Fruit fly (Drosophila melanogaster) whole organism, adult: Measurements from ENCODE around the gene CG4459.
A peak's percentile ranks its signal among the peaks of the same experiment; 100 is the strongest.

Experiments used
- CG11617 ChIP-seq: fragments of 200-800 bp; sonication (Bioruptor generic); optimal IDR thresholded peaks from 2 replicates; lab custom pipeline; 2017; ENCODE audit warnings: mild to moderate bottlenecking, missing biosample characterization, missing genetic modification reagents, missing genetic modification characterization
- CG12768 ChIP-seq: fragments of 200-800 bp; sonication (Bioruptor generic); optimal IDR thresholded peaks from 2 replicates; lab custom pipeline; 2017; ENCODE audit warnings: missing biosample characterization, missing genetic modification characterization, mild to moderate bottlenecking, moderate library complexity, missing genetic modification reagents
- CG14711 ChIP-seq: fragments of 200-800 bp; sonication (Bioruptor generic); optimal IDR thresholded peaks from 2 replicates; lab custom pipeline; 2018; ENCODE audit warnings: missing biosample characterization, mild to moderate bottlenecking, missing genetic modification characterization, moderate library complexity
- CG1620 ChIP-seq: fragments of 200-800 bp; sonication (Bioruptor generic); optimal IDR thresholded peaks from 2 replicates; lab custom pipeline; 2016; ENCODE audit warnings: missing biosample characterization, missing genetic modification characterization
- CG33017 ChIP-seq: fragments of 200-800 bp; sonication (Bioruptor generic); optimal IDR thresholded peaks from 2 replicates; lab custom pipeline; 2018; ENCODE audit warnings: missing biosample characterization, mild to moderate bottlenecking, missing genetic modification characterization, moderate library complexity
- CG5204 ChIP-seq: fragments of 200-800 bp; sonication (Bioruptor generic); optimal IDR thresholded peaks from 2 replicates; lab custom pipeline; 2016; ENCODE audit warnings: missing biosample characterization, missing genetic modification characterization
- CG7045 ChIP-seq: fragments of 200-800 bp; sonication (Bioruptor generic); optimal IDR thresholded peaks from 2 replicates; lab custom pipeline; 2017; ENCODE audit warnings: missing biosample characterization, mild to moderate bottlenecking, missing genetic modification characterization
- CG7101 ChIP-seq: fragments of 200-800 bp; sonication (Bioruptor generic); optimal IDR thresholded peaks from 2 replicates; lab custom pipeline; 2018; ENCODE audit warnings: missing biosample characterization, mild to moderate bottlenecking, missing genetic modification characterization, moderate library complexity
- Clk ChIP-seq: fragments of 200-800 bp; sonication (Bioruptor generic); optimal IDR thresholded peaks from 2 replicates; lab custom pipeline; 2017; ENCODE audit warnings: missing biosample characterization, missing genetic modification characterization
- Crg-1 ChIP-seq: fragments of 200-800 bp; sonication (Bioruptor generic); optimal IDR thresholded peaks from 2 replicates; lab custom pipeline; 2016; ENCODE audit warnings: missing biosample characterization, missing genetic modification characterization
- Hr96 ChIP-seq: fragments of 200-800 bp; sonication (Bioruptor generic); optimal IDR thresholded peaks from 2 replicates; lab custom pipeline; 2016; ENCODE audit warnings: missing biosample characterization, missing genetic modification characterization
- Mnt ChIP-seq: fragments of 200-800 bp; sonication (Bioruptor generic); optimal IDR thresholded peaks from 2 replicates; lab custom pipeline; 2016; ENCODE audit warnings: missing biosample characterization, mild to moderate bottlenecking, missing genetic modification characterization
- bab1 ChIP-seq: fragments of 200-800 bp; sonication (Bioruptor generic); optimal IDR thresholded peaks from 3 replicates; lab custom pipeline; 2019; ENCODE audit warnings: missing biosample characterization, mild to moderate bottlenecking, missing genetic modification characterization, moderate library complexity
- cic ChIP-seq: fragments of 200-800 bp; sonication (Bioruptor generic); optimal IDR thresholded peaks from 2 replicates; lab custom pipeline; 2017; ENCODE audit warnings: missing biosample characterization, mild to moderate bottlenecking, missing genetic modification characterization, moderate library complexity
- cnc ChIP-seq, 2 experiments: fragments of >200 bp; optimal IDR thresholded peaks; 2 replicates each; lab custom pipeline; 2017
- kay ChIP-seq: fragments of 200-800 bp; sonication (Bioruptor generic); peaks from one replicate; lab custom pipeline; 2016; ENCODE audit warnings: missing biosample characterization, missing genetic modification characterization, borderline replicate concordance
- ovo ChIP-seq: fragments of 200-800 bp; sonication (Bioruptor generic); optimal IDR thresholded peaks from 2 replicates; lab custom pipeline; 2016; ENCODE audit warnings: missing biosample characterization, missing genetic modification characterization
- pad ChIP-seq: fragments of 200-800 bp; sonication (Bioruptor generic); optimal IDR thresholded peaks from 3 replicates; lab custom pipeline; 2017; ENCODE audit warnings: missing biosample characterization, missing genetic modification characterization, mild to moderate bottlenecking, moderate library complexity, missing genetic modification reagents
- tj ChIP-seq: fragments of 200-800 bp; sonication (Bioruptor generic); optimal IDR thresholded peaks from 3 replicates; lab custom pipeline; 2017; ENCODE audit warnings: missing biosample characterization, mild to moderate bottlenecking, missing genetic modification characterization, moderate library complexity
- toe ChIP-seq: fragments of 200-800 bp; sonication (Bioruptor generic); optimal IDR thresholded peaks from 2 replicates; lab custom pipeline; 2016; ENCODE audit warnings: missing biosample characterization, missing genetic modification characterization

The CG4459 gene

dm6 chr3R:19880431-19880939 is 48.0 kb downstream of the CG4459 start:
- peak; percentile 74 for TF ChIP-seq bab1
- TF ChIP-seq CG1620 (GFP tag; lab: Kevin White, UChicago) = peak; percentile 18
- no peak for TF ChIP-seq Clk (GFP tag; lab: Kevin White, UChicago)
- TF ChIP-seq CG11617 (GFP tag; lab: Kevin White, UChicago) = peak; percentile 62
- TF ChIP-seq Mnt (GFP tag; lab: Kevin White, UChicago) = peak; percentile 61
- TF ChIP-seq cnc (optimal IDR thresholded peaks at IDR 0.05; lab: Kevin White, UChicago) = no peak
- TF ChIP-seq CG12768 (GFP tag; lab: Kevin White, UChicago) = peak; percentile 52
- TF ChIP-seq toe (GFP tag; lab: Kevin White, UChicago) = no peak
- peak; percentile 11 for TF ChIP-seq tj
- TF ChIP-seq cic (GFP tag; lab: Kevin White, UChicago) = no peak
- peak; percentile 52 for TF ChIP-seq pad
- TF ChIP-seq CG14711 (tag; lab: Kevin White, UChicago) = peak; percentile 35
- peak; percentile 37 for TF ChIP-seq Hr96
- no peak for TF ChIP-seq ovo (GFP tag; lab: Kevin White, UChicago)
- TF ChIP-seq CG7101 = peak; percentile 66
- no peak for TF ChIP-seq CG7045 (GFP tag; lab: Kevin White, UChicago)
- no peak for TF ChIP-seq CG5204 (GFP tag; lab: Kevin White, UChicago)
- no peak for TF ChIP-seq kay (GFP tag; lab: Kevin White, UChicago)
- peak; percentile 26 for TF ChIP-seq Crg-1 (GFP tag; lab: Kevin White, UChicago)
- TF ChIP-seq CG33017 (tag; lab: Kevin White, UChicago) = peak; percentile 59

- peak; percentile 39 for TF ChIP-seq bab1
- TF ChIP-seq pad = no peak
These were observed 48.9 kb downstream of the CG4459 start, which contains the start of gene Ask1 for dm6 chr3R:19879470-19880052. TSS of gene Ask1 (plus strand) at chr3R:19879719.

- TF ChIP-seq kay (GFP tag; lab: Kevin White, UChicago) (no peak), CG7101 (no peak), pad (peak; percentile 6), toe (GFP tag; lab: Kevin White, UChicago) (no peak), Mnt (GFP tag; lab: Kevin White, UChicago) (peak; percentile 63), cnc (optimal IDR thresholded peaks at IDR 0.05; lab: Kevin White, UChicago) (no peak), CG12768 (GFP tag; lab: Kevin White, UChicago) (peak; percentile 66), Clk (GFP tag; lab: Kevin White, UChicago) (no peak), CG5204 (GFP tag; lab: Kevin White, UChicago) (no peak), CG33017 (tag; lab: Kevin White, UChicago) (no peak), Crg-1 (GFP tag; lab: Kevin White, UChicago) (peak; percentile 20), CG7045 (GFP tag; lab: Kevin White, UChicago) (no peak), Hr96 (no peak), CG14711 (tag; lab: Kevin White, UChicago) (peak; percentile 33), bab1 (peak; percentile 62), ovo (GFP tag; lab: Kevin White, UChicago) (no peak), cic (GFP tag; lab: Kevin White, UChicago) (no peak), tj (no peak), CG1620 (GFP tag; lab: Kevin White, UChicago) (peak; percentile 29), CG11617 (GFP tag; lab: Kevin White, UChicago) (peak; percentile 28)
These were observed 50.9 kb downstream of the CG4459 start, which contains the start of the genes CG17186 and Arc42 for dm6 chr3R:19877427-19878076. TSS of gene CG17186 (minus strand) at chr3R:19877514. TSS of gene Arc42 (plus strand) at chr3R:19877737.
